Fruit fly (Drosophila melanogaster): ENCODE data around the gene eRF3.

eRF3 gene

dm6 chr2L:12413899-12414298 is 20.4 kb upstream of the eRF3 start (continued):
- TF ChIP-seq CG11504 (tag; optimal IDR thresholded peaks at IDR 0.05): peak; percentile 43
- TF ChIP-seq lab (GFP tag; optimal IDR thresholded peaks at IDR 0.05): peak; percentile 31
- no peak for TF ChIP-seq CG13424 (tag; optimal IDR thresholded peaks at IDR 0.05)
- no peak for TF ChIP-seq CG4424 (GFP tag; optimal IDR thresholded peaks at IDR 0.05)
- no peak for TF ChIP-seq pan (optimal IDR thresholded peaks at IDR 0.05)
- peak in 1 of 2 experiments; percentile 35 for TF ChIP-seq pan (GFP tag; optimal IDR thresholded peaks at IDR 0.05 in 1 of 2, IDR thresholded peaks at IDR 0.05 in 1 of 2)
- TF ChIP-seq Hr51 (GFP tag; optimal IDR thresholded peaks at IDR 0.05): peak in 1 of 2 experiments; percentile 10
- TF ChIP-seq CG14050 (GFP tag; IDR thresholded peaks at IDR 0.05): 0 out of 3 replicates have a peak, but pooled peaks have one; percentile 16
- TF ChIP-seq ci (GFP tag; IDR thresholded peaks at IDR 0.05): 0 out of 3 replicates have a peak, but pooled peaks have one; percentile 14
- peak; percentile 6 for TF ChIP-seq Fer1 (GFP tag; optimal IDR thresholded peaks at IDR 0.05)
- no peak for TF ChIP-seq pum (GFP tag; optimal IDR thresholded peaks at IDR 0.05)
- TF ChIP-seq CG11695 (GFP tag; IDR thresholded peaks at IDR 0.05): 0 out of 3 replicates have a peak, but pooled peaks have one; percentile 42

DNA sequence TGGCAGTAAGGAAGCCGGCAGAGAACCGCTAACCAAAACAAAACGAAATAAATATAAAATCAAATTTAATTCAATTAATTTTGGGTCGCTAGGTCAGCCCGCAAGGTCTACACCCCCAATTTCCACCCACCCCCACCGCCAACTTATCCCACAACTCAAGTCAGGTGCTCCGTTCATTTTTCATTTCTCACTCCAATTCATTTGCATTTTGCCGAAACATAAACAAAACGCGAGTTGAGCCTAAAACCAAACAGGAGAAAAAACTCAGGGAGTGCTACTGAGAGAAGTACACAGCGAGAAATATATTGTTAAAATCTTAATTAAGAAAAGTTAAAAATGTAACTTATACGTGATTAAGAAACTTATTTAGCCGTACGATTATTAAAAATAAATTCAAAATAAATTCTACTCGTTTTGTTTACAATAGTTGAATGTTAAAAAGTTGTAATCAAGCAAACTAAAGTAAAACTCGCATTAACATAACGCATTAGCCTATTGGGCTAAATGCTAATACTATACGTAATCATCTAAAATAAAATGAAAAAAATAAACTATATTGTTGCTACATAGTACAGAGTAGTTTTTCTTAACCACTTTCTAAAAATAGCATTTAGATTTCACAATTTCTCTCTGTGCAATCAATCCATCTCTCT is 18.6 kb upstream of the eRF3 start:
- TF ChIP-seq CG5245 (GFP tag; optimal IDR thresholded peaks at IDR 0.05) (no peak), gcm2 (GFP tag; optimal IDR thresholded peaks at IDR 0.05) (no peak), CG34422 (GFP tag; IDR thresholded peaks at IDR 0.05) (no peak), ind (GFP tag; optimal IDR thresholded peaks at IDR 0.05) (no peak), Ravus (GFP tag; IDR thresholded peaks at IDR 0.05) (no peak), CG8089 (GFP tag; optimal IDR thresholded peaks at IDR 0.05) (no peak), CG14860 (GFP tag; IDR thresholded peaks at IDR 0.05; ENCODE audit: partially characterized antibody) (no peak), salm (tag; optimal IDR thresholded peaks at IDR 0.05) (no peak), CG6765 (GFP tag; optimal IDR thresholded peaks at IDR 0.05) (no peak), CG6689 (GFP tag; IDR thresholded peaks at IDR 0.05) (no peak), Elba2 (GFP tag; optimal IDR thresholded peaks at IDR 0.05) (no peak), gcm (GFP tag; optimal IDR thresholded peaks at IDR 0.05) (no peak), trh (GFP tag; optimal IDR thresholded peaks at IDR 0.05) (no peak), fd64A (GFP tag; optimal IDR thresholded peaks at IDR 0.05) (no peak), CkIIα-i1 (GFP tag; IDR thresholded peaks at IDR 0.05) (no peak), CG14014 (GFP tag; IDR thresholded peaks at IDR 0.05) (no peak), CG30403 (GFP tag; optimal IDR thresholded peaks at IDR 0.05) (peak; percentile 53), tap (tag; optimal IDR thresholded peaks at IDR 0.05) (no peak), Adf1 (GFP tag; IDR thresholded peaks at IDR 0.05) (no peak), CG7556 (GFP tag; optimal IDR thresholded peaks at IDR 0.05) (peak; percentile 59), Doc3 (GFP tag; IDR thresholded peaks at IDR 0.05; ENCODE audit: partially characterized antibody) (no peak), CG17802 (tag; optimal IDR thresholded peaks at IDR 0.05) (no peak), sc (optimal IDR thresholded peaks at IDR 0.05) (no peak), sc (GFP tag; optimal IDR thresholded peaks at IDR 0.05) (no peak), Spps (tag; optimal IDR thresholded peaks at IDR 0.05) (no peak), CG8290 (GFP tag; optimal IDR thresholded peaks at IDR 0.05) (no peak), CG8290 (tag; optimal IDR thresholded peaks at IDR 0.05) (no peak), sug (tag; optimal IDR thresholded peaks at IDR 0.05) (no peak), gfzf (GFP tag; optimal IDR thresholded peaks at IDR 0.05) (no peak), CG31441 (GFP tag; IDR thresholded peaks at IDR 0.05) (peak; percentile 46; the same call in 1 of the 2 replicates), chinmo (GFP tag; IDR thresholded peaks at IDR 0.05; ENCODE audit: partially characterized antibody) (0 out of 4 replicates have a peak, but pooled peaks have one; percentile 58), Atf6 (GFP tag; IDR thresholded peaks at IDR 0.05) (no peak), Bgb (GFP tag; IDR thresholded peaks at IDR 0.05; ENCODE audit: partially characterized antibody) (no peak), gro (GFP tag; optimal IDR thresholded peaks at IDR 0.05) (no peak), grn (GFP tag; optimal IDR thresholded peaks at IDR 0.05) (no peak), Hmx (GFP tag; optimal IDR thresholded peaks at IDR 0.05) (peak; percentile 32), Atf3 (GFP tag; optimal IDR thresholded peaks at IDR 0.05) (no peak), CG18011 (GFP tag; optimal IDR thresholded peaks at IDR 0.05) (no peak)

Data from whole organism, embryonic.